Worm (Caenorhabditis elegans) whole organism, L4/young adult: ENCODE measurements around the gene rpl-32.

Experiments
- W03F9.2 ChIP-seq: fragments of 150-350 bp; optimal IDR thresholded peaks from 2 replicates; lab custom pipeline; 2014; ENCODE audit warnings: missing biosample characterization, missing genetic modification characterization
- dao-5 ChIP-seq: sonication (generic microtip); optimal IDR thresholded peaks from 2 replicates; lab custom pipeline; 2016; ENCODE audit warnings: missing genotype, missing genetic modification characterization, moderate library complexity, missing compliant biosample characterization
- him-1 ChIP-seq: sonication (generic microtip); optimal IDR thresholded peaks from 2 replicates; lab custom pipeline; 2016; ENCODE audit warnings: missing genotype, missing genetic modification reagents, missing genetic modification characterization, missing compliant biosample characterization

rpl-32 gene

ce11 chrII:9038201-9038600, 18.7 kb downstream of the rpl-32 start, which contains the start of gene gcs-1:
TSS of gene gcs-1 (minus strand) at chrII:9038301.
- no peak for TF ChIP-seq him-1 (tag; lab: Kevin White, UChicago)
- no peak for TF ChIP-seq dao-5 (tag; lab: Kevin White, UChicago)
- TF ChIP-seq W03F9.2 (tag; lab: Kevin White, UChicago), result no peak

DNA sequence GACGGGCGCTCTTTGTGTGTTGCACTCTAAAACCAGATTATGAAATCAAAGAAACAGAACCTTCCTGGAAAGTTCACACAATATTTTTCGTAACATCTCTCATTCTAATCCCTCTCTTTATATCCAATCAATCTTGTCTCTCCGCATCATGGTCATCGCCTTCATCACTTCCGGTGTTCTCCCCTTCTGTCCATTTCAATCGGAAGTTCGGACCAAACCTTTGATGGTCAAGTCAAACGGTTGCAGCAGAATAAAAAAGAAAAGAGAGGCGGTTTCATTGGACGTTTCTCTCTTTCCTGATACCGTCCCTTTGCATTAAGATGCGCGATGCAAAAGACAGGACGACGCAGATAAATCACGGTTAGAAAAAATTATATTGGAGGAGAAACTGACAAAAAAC, 23.9 kb downstream of the rpl-32 start:
- no peak for TF ChIP-seq him-1 (tag; lab: Kevin White, UChicago)
- no peak for TF ChIP-seq dao-5 (tag; lab: Kevin White, UChicago)
- no peak for TF ChIP-seq W03F9.2 (tag; lab: Kevin White, UChicago)

DNA sequence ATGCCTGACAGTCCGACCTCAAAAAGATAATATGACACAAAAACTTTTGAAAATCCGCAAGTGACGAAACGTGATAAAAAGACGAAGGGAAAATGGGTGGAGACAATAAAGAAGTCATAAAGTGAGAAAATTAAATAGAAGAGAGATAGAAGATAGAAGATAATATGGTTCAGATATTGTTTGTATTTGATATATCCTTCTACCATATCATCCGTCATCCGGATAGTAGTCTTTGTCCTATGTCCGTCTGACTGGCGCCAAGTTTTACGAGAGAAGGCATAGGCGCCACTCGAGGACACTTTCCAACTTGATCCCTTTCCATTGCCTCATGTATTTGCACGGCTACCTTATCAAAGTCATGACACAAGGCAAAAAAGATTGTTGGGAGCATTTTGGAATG, 25.0 kb downstream of the rpl-32 start:
- TF ChIP-seq W03F9.2 (tag; lab: Kevin White, UChicago) (no peak), him-1 (tag; lab: Kevin White, UChicago) (no peak), dao-5 (tag; lab: Kevin White, UChicago) (no peak)

- TF ChIP-seq W03F9.2 (tag; lab: Kevin White, UChicago) (no peak), him-1 (tag; lab: Kevin White, UChicago) (no peak), dao-5 (tag; lab: Kevin White, UChicago) (no peak)
These were observed 27.6 kb downstream of the rpl-32 start, which contains the start of gene F37B12.1 for ce11 chrII:9029218-9029672. TSS of gene F37B12.1 (minus strand) at chrII:9029268.

ce11 chrII:9028096-9028495, 28.8 kb downstream of the rpl-32 start:
- TF ChIP-seq him-1 (tag; lab: Kevin White, UChicago), result no peak
- TF ChIP-seq dao-5 (tag; lab: Kevin White, UChicago), result no peak
- no peak for TF ChIP-seq W03F9.2 (tag; lab: Kevin White, UChicago)

DNA sequence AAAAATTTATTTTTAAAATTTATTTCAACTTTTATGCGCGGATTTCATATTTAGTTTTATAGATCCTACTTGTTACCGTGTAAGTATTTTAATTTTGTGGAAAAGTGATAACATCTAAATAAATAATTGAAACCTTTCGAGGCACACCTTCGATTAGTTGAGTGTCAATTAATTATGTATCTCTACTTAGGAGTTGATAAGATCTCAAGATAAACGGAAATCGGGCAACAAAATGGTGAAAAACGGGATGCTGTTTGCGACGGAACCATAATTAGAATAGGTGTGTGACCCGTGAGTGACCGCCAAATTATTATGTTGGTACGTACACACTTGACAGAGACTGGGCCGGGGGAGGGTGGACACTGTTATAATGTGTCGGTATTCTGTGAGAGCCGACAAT, 30.5 kb downstream of the rpl-32 start:
- TF ChIP-seq him-1 (tag; lab: Kevin White, UChicago) (no peak), W03F9.2 (tag; lab: Kevin White, UChicago) (no peak), dao-5 (tag; lab: Kevin White, UChicago) (no peak)

DNA sequence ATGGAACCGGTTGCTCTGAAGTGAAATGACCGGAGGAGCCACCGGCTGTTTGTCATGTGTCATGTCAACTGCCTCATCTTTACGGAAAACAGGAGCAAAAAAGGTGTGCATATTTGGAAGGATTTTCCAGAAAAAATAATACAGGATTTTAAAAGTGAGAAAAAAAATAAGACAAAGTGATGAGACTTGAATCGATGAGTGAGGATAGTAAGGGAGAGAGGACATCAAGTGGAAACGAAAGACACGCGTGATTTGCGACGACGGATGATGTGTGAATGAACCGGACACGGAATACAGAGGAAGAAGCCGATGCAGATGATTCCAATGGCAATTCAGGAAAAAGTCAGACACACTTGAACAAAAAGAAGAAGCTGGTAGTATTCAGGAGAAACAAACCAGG, 32.6 kb downstream of the rpl-32 start:
- TF ChIP-seq him-1 (tag; lab: Kevin White, UChicago) (no peak), dao-5 (tag; lab: Kevin White, UChicago) (no peak), W03F9.2 (tag; lab: Kevin White, UChicago) (no peak)

- TF ChIP-seq W03F9.2 (tag; lab: Kevin White, UChicago), result no peak
- TF ChIP-seq dao-5 (tag; lab: Kevin White, UChicago), result no peak
- no peak for TF ChIP-seq him-1 (tag; lab: Kevin White, UChicago)
These were observed 35.3 kb downstream of the rpl-32 start for ce11 chrII:9021625-9022024.

DNA sequence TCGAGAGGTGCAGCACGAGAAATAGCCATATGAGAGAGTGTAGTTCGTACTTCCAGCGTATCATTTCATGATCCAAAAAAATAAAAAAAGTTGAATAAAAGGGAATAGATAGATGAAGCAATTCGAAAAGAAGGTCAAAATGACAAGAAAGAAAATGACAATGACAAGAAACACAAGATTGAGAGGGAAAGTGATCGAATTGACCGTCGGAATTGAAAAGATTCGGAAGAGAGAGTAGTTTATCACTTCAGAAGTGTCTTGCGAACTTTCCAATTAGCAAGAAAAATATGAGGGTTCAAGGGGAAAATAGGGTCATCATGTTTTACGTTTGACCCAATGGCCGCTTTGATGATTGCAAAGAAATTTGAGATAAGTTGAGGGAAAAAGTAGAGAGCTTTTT, 37.2 kb downstream of the rpl-32 start, which contains the start of gene dep-1:
Gene dep-1, minus strand, starts transcription at position 95 of the 400 bp plus-strand sequence.
- no peak for TF ChIP-seq dao-5 (tag; lab: Kevin White, UChicago)
- no peak for TF ChIP-seq W03F9.2 (tag; lab: Kevin White, UChicago)
- TF ChIP-seq him-1 (tag; lab: Kevin White, UChicago), result no peak

DNA sequence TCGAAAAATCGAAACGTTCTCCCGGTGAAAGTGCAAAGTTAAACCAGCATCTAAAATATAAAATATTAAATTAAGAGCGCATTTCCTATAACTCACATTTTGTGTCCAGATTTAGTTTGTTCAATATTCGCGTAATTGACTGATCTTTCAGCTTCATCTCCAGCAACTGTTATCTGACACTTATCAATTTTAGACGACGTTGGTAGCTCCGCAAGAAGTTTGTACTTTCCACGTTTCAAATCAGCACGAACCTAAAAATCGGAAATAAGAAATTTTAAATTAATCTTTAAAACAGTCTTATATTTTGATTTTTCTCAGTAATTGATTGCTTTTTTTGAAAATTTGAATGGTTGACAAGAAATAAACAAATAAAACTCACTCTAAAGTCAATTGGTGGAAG, 39.3 kb downstream of the rpl-32 start:
- no peak for TF ChIP-seq him-1 (tag; lab: Kevin White, UChicago)
- no peak for TF ChIP-seq W03F9.2 (tag; lab: Kevin White, UChicago)
- no peak for TF ChIP-seq dao-5 (tag; lab: Kevin White, UChicago)

ce11 chrII:9014877-9015505, 41.9 kb downstream of the rpl-32 start:
- TF ChIP-seq W03F9.2 (tag; lab: Kevin White, UChicago) (no peak), dao-5 (tag; lab: Kevin White, UChicago) (no peak), him-1 (tag; lab: Kevin White, UChicago) (no peak)

ce11 chrII:9014188-9014587, 42.7 kb downstream of the rpl-32 start:
- TF ChIP-seq him-1 (tag; lab: Kevin White, UChicago) (no peak), W03F9.2 (tag; lab: Kevin White, UChicago) (no peak), dao-5 (tag; lab: Kevin White, UChicago) (no peak)

ce11 chrII:9013341-9013740, 43.5 kb downstream of the rpl-32 start:
- TF ChIP-seq dao-5 (tag; lab: Kevin White, UChicago) (no peak), him-1 (tag; lab: Kevin White, UChicago) (no peak), W03F9.2 (tag; lab: Kevin White, UChicago) (no peak)

DNA sequence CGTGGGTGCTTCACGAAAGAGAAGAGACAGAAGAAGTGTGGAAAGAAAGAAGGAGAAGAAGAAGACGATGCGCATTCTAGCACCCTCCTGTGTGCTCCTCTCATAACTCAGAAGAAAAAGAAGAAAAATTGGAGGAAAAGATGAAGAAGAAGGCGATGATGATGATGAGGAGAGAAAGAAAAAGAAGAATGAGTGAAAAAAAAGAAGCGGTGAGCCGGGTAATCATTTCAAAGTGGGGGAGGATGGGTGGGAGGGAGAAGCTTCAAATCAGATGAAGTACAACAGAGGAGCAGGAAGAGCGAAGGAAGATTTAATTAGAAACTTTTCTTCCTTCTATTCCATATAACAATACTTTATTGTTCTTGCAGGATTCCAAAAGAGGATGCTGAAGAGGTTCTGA, 46.2 kb downstream of the rpl-32 start:
- TF ChIP-seq dao-5 (tag; lab: Kevin White, UChicago) (no peak), W03F9.2 (tag; lab: Kevin White, UChicago) (no peak), him-1 (tag; lab: Kevin White, UChicago) (no peak)
